Worm (Caenorhabditis elegans) whole organism, mixed stage, embryonic: ENCODE results near the gene F54H12.10.

Source experiments
- M03D4.4 ChIP-seq: sonication (generic microtip); optimal IDR thresholded peaks from 2 replicates; lab custom pipeline; 2017; ENCODE audit warnings: mild to moderate bottlenecking, missing genetic modification characterization, missing compliant biosample characterization
- bed-3 ChIP-seq: fragments of 200-800 bp; sonication (Bioruptor generic); optimal IDR thresholded peaks from 3 replicates; lab custom pipeline; 2018; ENCODE audit warnings: mild to moderate bottlenecking, missing genetic modification characterization, moderate library complexity, missing compliant biosample characterization
- ceh-39 ChIP-seq: fragments of 150-350 bp; optimal IDR thresholded peaks from 2 replicates; lab custom pipeline; 2014; ENCODE audit warnings: missing biosample characterization, missing genetic modification characterization
- ces-1 ChIP-seq: fragments of 150-350 bp; optimal IDR thresholded peaks from 2 replicates; lab custom pipeline; 2014; ENCODE audit warnings: missing biosample characterization, missing genetic modification reagents, missing genetic modification characterization
- cnd-1 ChIP-seq: fragments of 200-800 bp; sonication (Bioruptor generic); optimal IDR thresholded peaks from 2 replicates; lab custom pipeline; 2018; ENCODE audit warnings: mild to moderate bottlenecking, missing genetic modification characterization, missing compliant biosample characterization
- elt-1 ChIP-seq: sonication (generic microtip); optimal IDR thresholded peaks from 2 replicates; lab custom pipeline; 2017; ENCODE audit warnings: missing genetic modification characterization, mild to moderate bottlenecking, missing compliant biosample characterization, antibody characterized with exemption, moderate library complexity, borderline replicate concordance; ENCODE audit not compliant: insufficient read depth
- elt-3 ChIP-seq: fragments of 150-350 bp; optimal IDR thresholded peaks from 2 replicates; lab custom pipeline; 2014; ENCODE audit warnings: missing biosample characterization, missing genetic modification characterization
- ham-2 ChIP-seq: fragments of 200-800 bp; sonication (Bioruptor generic); optimal IDR thresholded peaks from 2 replicates; lab custom pipeline; 2018; ENCODE audit warnings: mild to moderate bottlenecking, missing genetic modification characterization, missing compliant biosample characterization
- hlh-1 ChIP-seq: fragments of 150-350 bp; optimal IDR thresholded peaks from 2 replicates; lab custom pipeline; 2014; ENCODE audit warnings: missing biosample characterization, missing genetic modification reagents, missing genetic modification characterization
- lin-13 ChIP-seq: fragments of 150-350 bp; optimal IDR thresholded peaks from 2 replicates; lab custom pipeline; 2014; ENCODE audit warnings: missing biosample characterization, missing genetic modification characterization
- lin-32 ChIP-seq: fragments of 200-800 bp; sonication (Bioruptor generic); optimal IDR thresholded peaks from 2 replicates; lab custom pipeline; 2018; ENCODE audit warnings: mild to moderate bottlenecking, missing genetic modification characterization, missing compliant biosample characterization
- lsy-2 ChIP-seq: fragments of 150-350 bp; optimal IDR thresholded peaks from 2 replicates; lab custom pipeline; 2014; ENCODE audit warnings: missing biosample characterization, missing genetic modification characterization
- mab-5 ChIP-seq: fragments of 150-350 bp; optimal IDR thresholded peaks from 2 replicates; lab custom pipeline; 2014; ENCODE audit warnings: missing biosample characterization, missing genetic modification characterization
- mep-1 ChIP-seq: fragments of 150-350 bp; optimal IDR thresholded peaks from 2 replicates; lab custom pipeline; 2017; ENCODE audit warnings: missing biosample characterization, missing genetic modification reagents, missing genetic modification characterization, inconsistent platforms
- nhr-12 ChIP-seq: fragments of 150-350 bp; optimal IDR thresholded peaks from 2 replicates; lab custom pipeline; 2014; ENCODE audit warnings: missing biosample characterization, missing genetic modification characterization
- nhr-2 ChIP-seq: fragments of 150-350 bp; optimal IDR thresholded peaks from 2 replicates; lab custom pipeline; 2014; ENCODE audit warnings: missing biosample characterization, missing genetic modification characterization
- nhr-237 ChIP-seq: fragments of 150-350 bp; optimal IDR thresholded peaks from 2 replicates; lab custom pipeline; 2014; ENCODE audit warnings: missing biosample characterization, missing genetic modification characterization
- nhr-28 ChIP-seq: fragments of 150-350 bp; optimal IDR thresholded peaks from 2 replicates; lab custom pipeline; 2014; ENCODE audit warnings: missing biosample characterization, missing genetic modification characterization
- nhr-76 ChIP-seq: sonication (generic microtip); optimal IDR thresholded peaks from 2 replicates; lab custom pipeline; 2017; ENCODE audit warnings: missing biosample characterization, missing genetic modification characterization
- pha-4 ChIP-seq: fragments of 150-350 bp; optimal IDR thresholded peaks from 2 replicates; lab custom pipeline; 2018; ENCODE audit warnings: missing biosample characterization, missing genetic modification reagents, missing genetic modification characterization
- sem-2 ChIP-seq: fragments of 200-800 bp; sonication (Bioruptor generic); optimal IDR thresholded peaks from 2 replicates; lab custom pipeline; 2018; ENCODE audit warnings: mild to moderate bottlenecking, missing genetic modification characterization, missing compliant biosample characterization
- snpc-4 ChIP-seq: fragments of 150-350 bp; optimal IDR thresholded peaks from 2 replicates; lab custom pipeline; 2014; ENCODE audit warnings: missing biosample characterization, missing genetic modification characterization
- unc-120 ChIP-seq: sonication (generic microtip); optimal IDR thresholded peaks from 2 replicates; lab custom pipeline; 2017; ENCODE audit warnings: missing genetic modification characterization, missing compliant biosample characterization; ENCODE audit not compliant: poor library complexity, severe bottlenecking
- unc-39 ChIP-seq: fragments of 150-350 bp; optimal IDR thresholded peaks from 2 replicates; lab custom pipeline; 2014; ENCODE audit warnings: missing biosample characterization, missing genetic modification characterization
- unc-62 ChIP-seq: fragments of 150-350 bp; optimal IDR thresholded peaks from 2 replicates; lab custom pipeline; 2014; ENCODE audit warnings: missing biosample characterization, missing genetic modification reagents, missing genetic modification characterization
- zip-8 ChIP-seq: fragments of 150-350 bp; optimal IDR thresholded peaks from 2 replicates; lab custom pipeline; 2014; ENCODE audit warnings: missing biosample characterization, missing genetic modification characterization
- ztf-11 ChIP-seq: fragments of 150-350 bp; optimal IDR thresholded peaks from 2 replicates; lab custom pipeline; 2014; ENCODE audit warnings: missing biosample characterization, missing genetic modification characterization

Gene F54H12.10

DNA sequence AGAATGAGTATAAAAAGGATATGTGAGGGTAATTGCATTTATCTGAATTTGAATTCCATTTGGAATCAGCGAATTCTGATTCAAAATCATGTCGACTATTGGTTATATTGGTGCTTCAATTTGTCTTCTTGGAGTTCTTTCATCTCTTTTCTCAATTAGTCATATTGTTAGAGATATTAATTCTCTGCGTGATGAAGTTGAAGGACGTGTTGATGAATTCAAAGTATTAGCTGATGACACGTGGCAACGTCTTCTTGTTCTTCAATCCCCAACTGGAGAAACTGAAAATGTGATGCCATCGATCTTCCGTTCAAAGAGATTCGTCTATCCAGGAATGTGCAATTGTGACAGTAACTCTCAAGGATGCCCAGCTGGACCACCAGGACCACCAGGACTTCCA, 10.0 kb downstream of the F54H12.10 start, which contains the start of gene col-90:
TSS of gene col-90 (plus strand) at position 37 of the 400 bp plus-strand sequence.
- TF ChIP-seq zip-8 (no peak), lin-32 (no peak), mab-5 (tag; lab: Kevin White, UChicago) (no peak), cnd-1 (tag; lab: Kevin White, UChicago) (no peak), sem-2 (GFP tag; lab: Kevin White, UChicago) (no peak), unc-120 (tag; lab: Kevin White, UChicago) (no peak), ces-1 (no peak)

DNA sequence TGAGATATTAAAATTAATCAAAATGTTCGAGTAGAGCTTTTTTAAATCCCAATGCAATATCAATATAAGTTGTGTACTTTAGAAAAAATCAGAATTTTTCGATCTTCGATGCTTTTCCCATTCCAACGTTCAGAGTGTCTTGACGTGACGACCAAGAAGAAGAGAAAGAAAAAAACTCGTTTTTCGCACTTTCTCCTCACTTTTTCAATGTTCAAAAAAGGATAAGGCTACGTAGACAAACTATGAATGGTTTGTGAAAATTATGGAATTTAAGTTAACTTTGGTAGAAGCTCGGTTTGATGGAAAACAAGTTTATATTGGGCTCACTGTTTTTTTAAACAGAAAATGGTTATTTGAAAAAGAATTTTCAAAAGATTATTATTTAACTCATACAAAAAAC, 11.1 kb downstream of the F54H12.10 start:
- TF ChIP-seq pha-4 (no peak), unc-39 (tag; lab: Kevin White, UChicago) (no peak), elt-3 (tag; lab: Kevin White, UChicago) (no peak), mab-5 (tag; lab: Kevin White, UChicago) (no peak)

DNA sequence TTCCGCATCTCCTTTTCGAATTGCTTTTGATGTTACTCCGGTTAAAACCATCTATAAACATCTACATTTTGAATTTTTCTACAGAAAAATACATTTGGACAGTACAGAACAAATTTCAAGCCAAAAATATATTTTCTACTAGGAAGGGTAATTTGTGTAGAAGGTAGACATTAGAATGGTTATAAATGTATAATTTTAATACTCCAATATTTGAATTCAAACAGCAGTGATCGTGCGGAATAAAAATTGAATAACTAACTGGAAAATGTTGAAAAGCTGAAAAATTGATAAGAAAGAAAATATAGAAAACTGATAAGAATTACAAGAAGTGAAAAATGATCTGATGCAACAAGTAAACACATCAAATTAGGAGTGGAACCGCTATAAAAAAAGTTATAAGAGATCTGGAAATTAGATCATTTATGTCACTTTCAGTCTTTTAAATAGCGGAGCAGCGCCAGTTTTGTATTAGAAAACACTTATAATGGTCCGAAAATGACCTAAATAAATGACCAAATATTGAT, 11.7 kb downstream of the F54H12.10 start, which contains the start of gene gsto-1:
TSS of gene gsto-1 (minus strand) at position 51 of the 524 bp plus-strand sequence.
- TF ChIP-seq mep-1: no peak

DNA sequence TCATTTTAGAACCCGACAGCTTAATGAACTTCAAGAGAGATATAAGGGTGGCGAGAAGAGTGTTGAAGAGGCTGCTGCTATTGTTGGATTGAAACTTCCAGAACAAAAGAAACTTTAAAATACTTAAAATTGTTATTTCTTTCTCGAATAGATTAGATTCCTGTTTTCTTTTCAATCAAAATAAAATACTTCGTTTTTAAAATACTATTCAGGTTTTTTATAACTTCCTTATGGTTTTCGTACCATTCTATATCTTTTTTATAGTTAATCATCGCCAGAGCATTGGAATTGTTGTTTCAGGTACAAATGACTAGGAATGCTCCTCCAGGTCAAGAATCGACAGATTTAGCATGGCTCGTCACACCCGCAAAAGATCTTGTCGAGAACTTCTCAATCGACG, 17.4 kb downstream of the F54H12.10 start, which contains the start of gene kle-2:
TSS of gene kle-2 (plus strand) at position 301 of the 400 bp plus-strand sequence.
- TF ChIP-seq lin-13 (tag; lab: Kevin White, UChicago) (no peak), ceh-39 (no peak), ham-2 (GFP tag; lab: Kevin White, UChicago) (no peak), ztf-11 (no peak), lsy-2 (no peak), sem-2 (GFP tag; lab: Kevin White, UChicago) (no peak), nhr-2 (no peak), mab-5 (tag; lab: Kevin White, UChicago) (no peak), elt-3 (tag; lab: Kevin White, UChicago) (no peak), zip-8 (no peak), nhr-28 (tag; lab: Kevin White, UChicago) (no peak), nhr-12 (no peak)

DNA sequence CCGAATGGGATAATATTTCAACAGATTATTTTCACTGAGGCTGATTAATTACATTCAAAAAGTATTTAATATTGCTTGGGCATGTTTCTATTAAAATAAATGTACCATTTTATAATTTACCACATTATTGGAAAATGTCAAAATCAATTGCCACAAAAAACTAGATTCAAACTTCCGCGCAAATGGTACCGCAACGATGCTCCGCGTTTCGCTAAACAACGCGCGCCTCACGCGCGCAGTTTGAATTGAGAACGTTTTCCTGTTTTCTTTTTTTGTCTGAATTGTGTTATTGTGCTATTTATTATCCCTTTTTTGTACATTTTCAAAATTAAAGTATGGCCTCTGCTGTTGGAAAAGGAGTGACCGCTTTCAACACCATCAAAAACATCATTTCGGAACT, 18.0 kb downstream of the F54H12.10 start, which contains the start of gene C29E4.12:
TSS of gene C29E4.12 (plus strand) at position 333 of the 400 bp plus-strand sequence.
- TF ChIP-seq mab-5 (tag; lab: Kevin White, UChicago): no peak
- no peak for TF ChIP-seq ces-1
- TF ChIP-seq hlh-1 (tag; lab: Kevin White, UChicago): peak; percentile 28
- peak; percentile 52 for TF ChIP-seq ceh-39
- TF ChIP-seq pha-4: peak; percentile 61
- no peak for TF ChIP-seq elt-1 (tag; lab: Kevin White, UChicago)
- peak; percentile 76 for TF ChIP-seq nhr-237
- peak; percentile 76 for TF ChIP-seq mep-1
- TF ChIP-seq lin-13 (tag; lab: Kevin White, UChicago): peak; percentile 16
- peak; percentile 81 for TF ChIP-seq lsy-2
- TF ChIP-seq, all 35 proteins: peak for 7

DNA sequence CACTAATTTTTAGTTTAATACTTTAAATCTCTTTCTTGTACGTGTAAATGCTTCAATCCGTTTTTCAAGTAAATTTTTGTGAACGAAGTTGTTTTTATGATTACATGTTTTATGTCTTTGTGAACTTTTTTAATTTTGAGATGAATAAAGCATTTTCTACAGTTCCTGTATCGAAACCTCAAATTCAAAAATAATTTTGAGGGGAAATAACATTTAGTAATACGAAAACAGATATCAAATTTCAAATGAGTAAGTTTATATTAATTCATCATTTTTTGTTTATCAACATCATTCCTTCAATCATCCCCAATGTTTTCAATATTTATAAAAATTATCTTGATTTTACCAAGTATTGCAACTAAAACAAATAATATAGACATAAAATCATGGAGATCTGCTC, 21.2 kb downstream of the F54H12.10 start, which contains the start of gene C29E4.10:
TSS of gene C29E4.10 (plus strand) at position 301 of the 400 bp plus-strand sequence.
- TF ChIP-seq zip-8 (no peak), unc-62 (GFP tag; lab: Kevin White, UChicago) (no peak), nhr-76 (no peak), nhr-2 (no peak), nhr-28 (tag; lab: Kevin White, UChicago) (no peak), bed-3 (GFP tag; lab: Kevin White, UChicago) (no peak), ztf-11 (no peak), mab-5 (tag; lab: Kevin White, UChicago) (no peak), snpc-4 (tag; lab: Kevin White, UChicago) (no peak), ceh-39 (no peak), M03D4.4 (tag; lab: Kevin White, UChicago) (no peak), cnd-1 (tag; lab: Kevin White, UChicago) (no peak), ham-2 (GFP tag; lab: Kevin White, UChicago) (no peak)

DNA sequence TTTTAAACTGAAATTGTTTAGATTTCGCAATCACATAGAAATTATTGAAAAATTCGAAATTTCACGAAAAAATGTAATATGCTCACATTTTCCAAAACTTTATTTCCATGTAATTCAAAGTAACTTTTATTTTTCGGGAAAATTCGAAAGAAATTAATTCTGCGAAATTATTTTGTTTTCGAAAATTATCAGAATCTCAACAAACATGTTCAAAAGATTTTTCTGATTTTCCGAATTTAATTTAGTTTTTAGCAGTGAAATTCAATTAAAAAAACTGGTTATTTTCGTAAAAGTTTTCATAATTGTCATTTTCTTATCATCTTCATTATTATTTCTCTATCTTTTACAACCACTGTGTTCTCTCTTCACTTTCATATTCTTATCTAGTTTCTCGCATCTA, 25.5 kb downstream of the F54H12.10 start, which contains the start of gene ran-2:
TSS of gene ran-2 (plus strand) at position 301 of the 400 bp plus-strand sequence.
- no peak for TF ChIP-seq mep-1
- TF ChIP-seq lin-32: no peak
- no peak for TF ChIP-seq ham-2 (GFP tag; lab: Kevin White, UChicago)
